Worm (Caenorhabditis elegans) whole organism, young adult: ENCODE results near the gene F37A8.1.

ENCODE experiments used
- B0261.1 ChIP-seq: sonication (generic microtip); optimal IDR thresholded peaks from 2 replicates; lab custom pipeline; 2016; ENCODE audit warnings: mild to moderate bottlenecking, missing genetic modification characterization, moderate library complexity, missing compliant biosample characterization
- C06A6.2 ChIP-seq: fragments of 200-800 bp; sonication (Bioruptor generic); conservative IDR thresholded peaks from 2 replicates; pipeline ENCODE4 v1.3.6; 2022; ENCODE audit warnings: missing genetic modification characterization, missing compliant biosample characterization
- F22D6.2 ChIP-seq: sonication (generic microtip); optimal IDR thresholded peaks from 2 replicates; lab custom pipeline; 2016; ENCODE audit warnings: mild to moderate bottlenecking, missing genetic modification characterization, missing compliant biosample characterization
- F33H1.4 ChIP-seq: fragments of 200-800 bp; sonication (Bioruptor generic); IDR thresholded peaks from 2 replicates; pipeline ENCODE4 v1.3.6; 2022; ENCODE audit warnings: missing genetic modification reagents, missing genetic modification characterization, missing compliant biosample characterization
- F37B4.10 ChIP-seq: fragments of 200-800 bp; sonication (Bioruptor generic); IDR thresholded peaks from 2 replicates; pipeline ENCODE4 v1.3.6; 2022; ENCODE audit warnings: missing genetic modification characterization, missing compliant biosample characterization
- F52B5.7 ChIP-seq: sonication (generic microtip); optimal IDR thresholded peaks from 2 replicates; lab custom pipeline; 2016; ENCODE audit warnings: mild to moderate bottlenecking, missing genetic modification characterization, missing compliant biosample characterization
- F55B11.4 ChIP-seq: sonication (generic microtip); optimal IDR thresholded peaks from 2 replicates; lab custom pipeline; 2016; ENCODE audit warnings: missing compliant biosample characterization, missing genetic modification characterization, borderline replicate concordance; ENCODE audit not compliant: insufficient read depth
- K11D2.4 ChIP-seq: fragments of 200-800 bp; sonication (Bioruptor generic); IDR thresholded peaks from 2 replicates; pipeline ENCODE4 v1.3.6; 2022; ENCODE audit warnings: missing genetic modification reagents, missing genetic modification characterization, missing compliant biosample characterization
- K12H6.12 ChIP-seq: fragments of 200-800 bp; sonication (Bioruptor generic); optimal IDR thresholded peaks from 2 replicates; lab custom pipeline; 2018; ENCODE audit warnings: mild to moderate bottlenecking, missing genetic modification characterization, missing compliant biosample characterization
- Y53G8AR.9 ChIP-seq: fragments of 200-800 bp; sonication (Bioruptor generic); conservative IDR thresholded peaks from 2 replicates; pipeline ENCODE4 v1.3.6; 2022; ENCODE audit warnings: missing genetic modification reagents, missing genetic modification characterization, missing compliant biosample characterization
- Y95B8A.8 ChIP-seq: fragments of 200-800 bp; sonication (Bioruptor generic); IDR thresholded peaks from 2 replicates; pipeline ENCODE4 v1.3.6; 2022; ENCODE audit warnings: missing genetic modification reagents, missing genetic modification characterization, missing compliant biosample characterization
- ZK185.1 ChIP-seq: sonication (generic microtip); optimal IDR thresholded peaks from 2 replicates; lab custom pipeline; 2016; ENCODE audit warnings: mild to moderate bottlenecking, missing genetic modification characterization, missing compliant biosample characterization; ENCODE audit not compliant: poor library complexity, severe bottlenecking
- akir-1 ChIP-seq: fragments of 200-800 bp; sonication (Bioruptor generic); optimal IDR thresholded peaks from 2 replicates; lab custom pipeline; 2018; ENCODE audit warnings: mild to moderate bottlenecking, missing genetic modification characterization, moderate library complexity, missing compliant biosample characterization
- aptf-3 ChIP-seq: fragments of 200-800 bp; sonication (Bioruptor generic); IDR thresholded peaks from 2 replicates; pipeline ENCODE4 v1.3.6; 2022; ENCODE audit warnings: missing genetic modification characterization, missing compliant biosample characterization
- attf-3 ChIP-seq: fragments of 200-800 bp; sonication (Bioruptor generic); conservative IDR thresholded peaks from 2 replicates; pipeline ENCODE4 v1.3.6; 2022; ENCODE audit warnings: missing genetic modification reagents, missing genetic modification characterization, missing compliant biosample characterization
- bed-1 ChIP-seq: fragments of 200-800 bp; sonication (Bioruptor generic); IDR thresholded peaks from 2 replicates; pipeline ENCODE4 v1.3.6; 2022; ENCODE audit warnings: missing genetic modification reagents, missing genetic modification characterization, missing compliant biosample characterization
- ceh-100 ChIP-seq: fragments of 200-800 bp; sonication (Bioruptor generic); IDR thresholded peaks from 2 replicates; pipeline ENCODE4 v1.3.6; 2022; ENCODE audit warnings: missing genetic modification reagents, missing genetic modification characterization, missing compliant biosample characterization
- ceh-79 ChIP-seq: sonication (generic microtip); optimal IDR thresholded peaks from 2 replicates; lab custom pipeline; 2017; ENCODE audit warnings: mild to moderate bottlenecking, missing genetic modification characterization, missing compliant biosample characterization
- die-1 ChIP-seq: sonication (generic microtip); optimal IDR thresholded peaks from 2 replicates; lab custom pipeline; 2016; ENCODE audit warnings: missing genotype, mild to moderate bottlenecking, missing genetic modification characterization, missing compliant biosample characterization
- dox-1 ChIP-seq: fragments of 200-800 bp; sonication (Bioruptor generic); IDR thresholded peaks from 2 replicates; pipeline ENCODE4 v1.3.6; 2022; ENCODE audit warnings: missing genetic modification reagents, missing genetic modification characterization, missing compliant biosample characterization
- dpff-1 ChIP-seq: sonication (generic microtip); optimal IDR thresholded peaks from 2 replicates; lab custom pipeline; 2017; ENCODE audit warnings: mild to moderate bottlenecking, missing genetic modification characterization, missing compliant biosample characterization
- dpl-1 ChIP-seq: fragments of 150-350 bp; optimal IDR thresholded peaks from 2 replicates; lab custom pipeline; 2014; ENCODE audit warnings: missing biosample characterization, missing genetic modification reagents, missing genetic modification characterization
- fkh-3 ChIP-seq: sonication (generic microtip); optimal IDR thresholded peaks from 2 replicates; lab custom pipeline; 2016; ENCODE audit warnings: mild to moderate bottlenecking, missing genetic modification characterization, missing compliant biosample characterization
- gei-17 ChIP-seq: fragments of 200-800 bp; sonication (Bioruptor generic); optimal IDR thresholded peaks from 2 replicates; lab custom pipeline; 2018; ENCODE audit warnings: mild to moderate bottlenecking, missing genetic modification characterization, missing compliant biosample characterization
- him-1 ChIP-seq: sonication (generic microtip); optimal IDR thresholded peaks from 2 replicates; lab custom pipeline; 2016; ENCODE audit warnings: missing genotype, missing genetic modification reagents, missing genetic modification characterization, missing compliant biosample characterization
- hmg-1.2 ChIP-seq: fragments of 200-800 bp; sonication (Bioruptor generic); IDR thresholded peaks from 2 replicates; pipeline ENCODE4 v1.3.6; 2022; ENCODE audit warnings: missing genetic modification reagents, missing genetic modification characterization, missing compliant biosample characterization
- hrde-1 ChIP-seq: sonication (generic microtip); optimal IDR thresholded peaks from 2 replicates; lab custom pipeline; 2016; ENCODE audit warnings: missing genetic modification characterization, mild to moderate bottlenecking, missing compliant biosample characterization, moderate library complexity, missing genotype, missing genetic modification reagents, borderline replicate concordance
- hsf-1 ChIP-seq: fragments of 200-800 bp; sonication (Bioruptor generic); IDR thresholded peaks from 2 replicates; pipeline ENCODE4 v1.3.6; 2022; ENCODE audit warnings: missing genetic modification reagents, missing genetic modification characterization, missing compliant biosample characterization
- let-607 ChIP-seq, 2 experiments: fragments of 200-800 bp in 1 of 2; sonication (Bioruptor generic) in 1 of 2; sonication (generic microtip) in 1 of 2; optimal IDR thresholded peaks; 2 replicates each; lab custom pipeline; 2016 to 2018; ENCODE audit warnings: mild to moderate bottlenecking in 2 of 2, missing compliant biosample characterization in 2 of 2, missing genetic modification characterization in 2 of 2, moderate library complexity in 2 of 2, missing genotype in 1 of 2
- lin-26 ChIP-seq: fragments of 200-800 bp; sonication (Bioruptor generic); IDR thresholded peaks from 2 replicates; pipeline ENCODE4 v1.3.6; 2022; ENCODE audit warnings: missing genetic modification reagents, missing genetic modification characterization, missing compliant biosample characterization
- lin-35 ChIP-seq, 3 experiments: fragments of 150-350 bp in 2 of 3; sonication (generic microtip) in 1 of 3; optimal IDR thresholded peaks; 2 replicates each; lab custom pipeline; 2014 to 2018; ENCODE audit warnings: missing biosample characterization in 3 of 3, missing genetic modification characterization in 3 of 3, missing genetic modification reagents in 3 of 3
- lin-54 ChIP-seq: fragments of 200-800 bp; sonication (Bioruptor generic); optimal IDR thresholded peaks from 2 replicates; lab custom pipeline; 2018; ENCODE audit warnings: mild to moderate bottlenecking, missing genetic modification characterization, missing compliant biosample characterization
- lsl-1 ChIP-seq: fragments of 200-800 bp; sonication (Bioruptor generic); optimal IDR thresholded peaks from 2 replicates; lab custom pipeline; 2018; ENCODE audit warnings: mild to moderate bottlenecking, missing genetic modification characterization, moderate library complexity, missing compliant biosample characterization
- madf-10 ChIP-seq: sonication (generic microtip); optimal IDR thresholded peaks from 2 replicates; lab custom pipeline; 2016; ENCODE audit warnings: mild to moderate bottlenecking, missing genetic modification characterization, missing compliant biosample characterization
- madf-8 ChIP-seq: fragments of 200-800 bp; sonication (Bioruptor generic); conservative IDR thresholded peaks from 2 replicates; pipeline ENCODE4 v1.3.6; 2022; ENCODE audit warnings: missing genetic modification reagents, missing genetic modification characterization, missing compliant biosample characterization
- mel-28 ChIP-seq: sonication (generic microtip); optimal IDR thresholded peaks from 2 replicates; lab custom pipeline; 2016; ENCODE audit warnings: borderline replicate concordance, mild to moderate bottlenecking, missing genetic modification characterization, missing compliant biosample characterization
- mes-4 ChIP-seq: sonication (generic microtip); optimal IDR thresholded peaks from 2 replicates; lab custom pipeline; 2016; ENCODE audit warnings: missing genotype, missing genetic modification characterization, missing compliant biosample characterization
- nfya-2 ChIP-seq: fragments of 200-800 bp; sonication (Bioruptor generic); IDR thresholded peaks from 2 replicates; pipeline ENCODE4 v1.3.6; 2022; ENCODE audit warnings: missing genetic modification reagents, missing genetic modification characterization, missing compliant biosample characterization
- nfyb-1 ChIP-seq: fragments of 200-800 bp; sonication (Bioruptor generic); IDR thresholded peaks from 2 replicates; pipeline ENCODE4 v1.3.6; 2022; ENCODE audit warnings: missing genetic modification reagents, missing genetic modification characterization, missing compliant biosample characterization
- nhr-179 ChIP-seq: sonication (generic microtip); optimal IDR thresholded peaks from 2 replicates; lab custom pipeline; 2016; ENCODE audit warnings: mild to moderate bottlenecking, missing genetic modification characterization, missing compliant biosample characterization
- nhr-80 ChIP-seq: sonication (generic microtip); optimal IDR thresholded peaks from 2 replicates; lab custom pipeline; 2016; ENCODE audit warnings: missing genetic modification characterization, missing compliant biosample characterization
- rec-8 ChIP-seq, 2 experiments: sonication (generic microtip); optimal IDR thresholded peaks; 2 replicates each; lab custom pipeline; 2016; ENCODE audit warnings: mild to moderate bottlenecking in 2 of 2, missing genetic modification characterization in 2 of 2, missing genetic modification reagents in 2 of 2, missing genotype in 2 of 2, missing biosample characterization in 1 of 2, missing compliant biosample characterization in 1 of 2, moderate library complexity in 1 of 2
- rpc-1 ChIP-seq, 2 experiments: fragments of 150-350 bp in 1 of 2; sonication (generic microtip) in 1 of 2; optimal IDR thresholded peaks; 2 replicates each; lab custom pipeline; 2014 to 2018; ENCODE audit warnings: missing biosample characterization in 1 of 2, missing genetic modification characterization in 1 of 2, missing genetic modification reagents in 1 of 2, missing genotype in 1 of 2
- tbx-9 ChIP-seq: sonication (generic microtip); optimal IDR thresholded peaks from 2 replicates; lab custom pipeline; 2016; ENCODE audit warnings: borderline replicate concordance, missing genetic modification characterization, inconsistent platforms, missing compliant biosample characterization
- tlf-1 ChIP-seq: fragments of 200-800 bp; sonication (Bioruptor generic); optimal IDR thresholded peaks from 2 replicates; lab custom pipeline; 2018; ENCODE audit warnings: mild to moderate bottlenecking, missing genetic modification characterization, missing compliant biosample characterization
- unc-130 ChIP-seq: sonication (generic microtip); optimal IDR thresholded peaks from 2 replicates; lab custom pipeline; 2016; ENCODE audit warnings: missing genetic modification reagents, missing genetic modification characterization, missing compliant biosample characterization
- zim-3 ChIP-seq: sonication (generic microtip); optimal IDR thresholded peaks from 2 replicates; lab custom pipeline; 2017; ENCODE audit warnings: mild to moderate bottlenecking, missing genetic modification characterization, moderate library complexity, missing compliant biosample characterization
- ztf-25 ChIP-seq: fragments of 200-800 bp; sonication (Bioruptor generic); IDR thresholded peaks from 2 replicates; pipeline ENCODE4 v1.3.6; 2022; ENCODE audit warnings: missing genetic modification reagents, missing genetic modification characterization, missing compliant biosample characterization

The F37A8.1 gene

ce11 chrIII:3953235-3953634 is 25.0 kb downstream of the F37A8.1 start (continued):
- no peak for TF ChIP-seq let-607 (tag; optimal IDR thresholded peaks at IDR 0.05; lab: Kevin White, UChicago)
- TF ChIP-seq hmg-1.2 (GFP tag; lab: Robert Waterston, UW): peak; percentile 74; the same call in 1 of the 2 replicates
- TF ChIP-seq F33H1.4 (GFP tag; lab: Robert Waterston, UW): no peak
- no peak for TF ChIP-seq him-1 (tag; lab: Kevin White, UChicago)
- TF ChIP-seq mel-28 (tag; lab: Kevin White, UChicago): no peak
- TF ChIP-seq ceh-100 (GFP tag; lab: Robert Waterston, UW): no peak
- 0 out of 2 replicates have a peak, but pooled peaks have one; percentile 29 for TF ChIP-seq attf-3 (GFP tag; lab: Robert Waterston, UW)
- no peak for TF ChIP-seq rpc-1 (optimal IDR thresholded peaks at IDR 0.05; lab: Kevin White, UChicago)
- TF ChIP-seq rpc-1 (tag; optimal IDR thresholded peaks at IDR 0.05; lab: Kevin White, UChicago): no peak
- TF ChIP-seq F22D6.2: no peak
- TF ChIP-seq dpl-1 (GFP tag; lab: Kevin White, UChicago): no peak
- TF ChIP-seq zim-3: no peak
- no peak for TF ChIP-seq lin-35 (GFP tag; optimal IDR thresholded peaks at IDR 0.05; lab: Kevin White, UChicago)
- no peak for TF ChIP-seq lsl-1
- TF ChIP-seq aptf-3: no peak
- no peak for TF ChIP-seq C06A6.2 (GFP tag; lab: Robert Waterston, UW)
- TF ChIP-seq nhr-80 (tag; lab: Kevin White, UChicago): peak; percentile 61
- TF ChIP-seq dpff-1 (tag; lab: Kevin White, UChicago): no peak
- TF ChIP-seq lin-26 (GFP tag; lab: Robert Waterston, UW): no peak
- no peak for TF ChIP-seq madf-10 (tag; lab: Kevin White, UChicago)
- peak; percentile 69; the same call in 1 of the 2 replicates for TF ChIP-seq Y95B8A.8 (GFP tag; lab: Robert Waterston, UW)
- TF ChIP-seq tbx-9 (tag; lab: Kevin White, UChicago): no peak
- TF ChIP-seq die-1 (tag; lab: Kevin White, UChicago): no peak
- TF ChIP-seq K12H6.12: peak; percentile 25
- TF ChIP-seq fkh-3 (tag; lab: Kevin White, UChicago): no peak
- TF ChIP-seq unc-130: no peak
- no peak for TF ChIP-seq mes-4 (tag; lab: Kevin White, UChicago)
- TF ChIP-seq F37B4.10 (GFP tag; lab: Robert Waterston, UW): no peak
- no peak for TF ChIP-seq akir-1
- no peak for TF ChIP-seq hrde-1
- TF ChIP-seq madf-8 (GFP tag; lab: Robert Waterston, UW): no peak
- TF ChIP-seq hsf-1 (GFP tag; lab: Robert Waterston, UW): no peak
- TF ChIP-seq rec-8 (tag; optimal IDR thresholded peaks at IDR 0.05; lab: Kevin White, UChicago): no peak
- no peak for TF ChIP-seq lin-54 (GFP tag; lab: Kevin White, UChicago)
- 0 out of 2 replicates have a peak, but pooled peaks have one; percentile 60 for TF ChIP-seq K11D2.4 (GFP tag; lab: Robert Waterston, UW)
- no peak for TF ChIP-seq ztf-25 (GFP tag; lab: Robert Waterston, UW)
- TF ChIP-seq ceh-79 (tag; lab: Kevin White, UChicago): no peak
- TF ChIP-seq dox-1 (GFP tag; lab: Robert Waterston, UW): no peak
- no peak for TF ChIP-seq gei-17 (GFP tag; lab: Kevin White, UChicago)
- no peak for TF ChIP-seq tlf-1 (GFP tag; lab: Kevin White, UChicago)
- TF ChIP-seq ZK185.1 (tag; lab: Kevin White, UChicago): no peak
- no peak for TF ChIP-seq F52B5.7 (tag; lab: Kevin White, UChicago)
- no peak for TF ChIP-seq nfyb-1
- no peak for TF ChIP-seq F55B11.4 (tag; lab: Kevin White, UChicago)
- 0 out of 2 replicates have a peak, but pooled peaks have one; percentile 22 for TF ChIP-seq Y53G8AR.9 (GFP tag; lab: Robert Waterston, UW)
- TF ChIP-seq B0261.1: no peak
- no peak for TF ChIP-seq nfya-2 (GFP tag; lab: Robert Waterston, UW)
- TF ChIP-seq bed-1 (GFP tag; lab: Robert Waterston, UW): no peak
- no peak for TF ChIP-seq nhr-179 (tag; lab: Kevin White, UChicago)
